Fruit fly (Drosophila melanogaster) whole organism, embryonic: ENCODE measurements around the gene CG32075.
A peak's percentile ranks its signal among the peaks of the same experiment; 100 is the strongest.

Source experiments
- Awh ChIP-seq: fragments of 200-800 bp; sonication (Bioruptor generic); IDR thresholded peaks from 2 replicates; pipeline ENCODE4, ENCODE4 v1.3.6; 2022; ENCODE audit warnings: missing biosample characterization, missing genetic modification characterization
- BEAF-32 ChIP-seq: fragments of 200-800 bp; sonication (Bioruptor generic); optimal IDR thresholded peaks from 3 replicates; lab custom pipeline; 2017; ENCODE audit warnings: missing biosample characterization, missing genetic modification characterization, mild to moderate bottlenecking, moderate library complexity, missing genetic modification reagents
- Bteb2 ChIP-seq: fragments of 200-800 bp; sonication (Bioruptor generic); optimal IDR thresholded peaks from 2 replicates; lab custom pipeline; 2016; ENCODE audit warnings: missing biosample characterization, missing genetic modification characterization
- CG12744 ChIP-seq: fragments of 200-800 bp; sonication (Bioruptor generic); optimal IDR thresholded peaks from 2 replicates; lab custom pipeline; 2016; ENCODE audit warnings: missing biosample characterization, missing genetic modification characterization
- CG15073 ChIP-seq: fragments of 200-800 bp; sonication (Bioruptor generic); optimal IDR thresholded peaks from 2 replicates; lab custom pipeline; 2016; ENCODE audit warnings: missing biosample characterization, missing genetic modification characterization
- CG17328 ChIP-seq: fragments of 200-800 bp; sonication (Bioruptor generic); IDR thresholded peaks from 2 replicates; pipeline ENCODE4 v1.3.6; 2022; ENCODE audit warnings: missing biosample characterization, missing genetic modification characterization
- CG2116 ChIP-seq: fragments of 200-800 bp; sonication (Bioruptor generic); optimal IDR thresholded peaks from 3 replicates; lab custom pipeline; 2018; ENCODE audit warnings: missing biosample characterization, mild to moderate bottlenecking, missing genetic modification characterization
- CG2202 ChIP-seq: fragments of 200-800 bp; sonication (Bioruptor generic); optimal IDR thresholded peaks from 2 replicates; lab custom pipeline; 2018; ENCODE audit warnings: missing biosample characterization, mild to moderate bottlenecking, missing genetic modification characterization
- CG30020 ChIP-seq: fragments of 200-800 bp; optimal IDR thresholded peaks from 2 replicates; lab custom pipeline; 2019; ENCODE audit warnings: missing biosample characterization, mild to moderate bottlenecking, missing genetic modification characterization, moderate library complexity
- CG31365 ChIP-seq: fragments of 200-800 bp; sonication (Bioruptor generic); optimal IDR thresholded peaks from 2 replicates; lab custom pipeline; 2018; ENCODE audit warnings: missing biosample characterization, mild to moderate bottlenecking, missing genetic modification characterization
- CG3163 ChIP-seq: fragments of 200-800 bp; sonication (Bioruptor generic); optimal IDR thresholded peaks from 3 replicates; lab custom pipeline; 2016; ENCODE audit warnings: missing biosample characterization, missing genetic modification characterization
- CG33557 ChIP-seq: fragments of 200-800 bp; sonication (Bioruptor generic); optimal IDR thresholded peaks from 2 replicates; lab custom pipeline; 2019; ENCODE audit warnings: missing biosample characterization, mild to moderate bottlenecking, missing genetic modification characterization, moderate library complexity
- CG3995 ChIP-seq: fragments of 200-800 bp; sonication (Bioruptor generic); optimal IDR thresholded peaks from 3 replicates; lab custom pipeline; 2016; ENCODE audit warnings: missing biosample characterization, missing genetic modification characterization
- CG42726 ChIP-seq: fragments of 200-800 bp; sonication (Bioruptor generic); IDR thresholded peaks from 2 replicates; pipeline ENCODE4 v1.3.6; 2022; ENCODE audit warnings: missing biosample characterization, missing genetic modification characterization; ENCODE audit not compliant: partially characterized antibody
- CG4707 ChIP-seq: fragments of 200-800 bp; sonication (Bioruptor generic); optimal IDR thresholded peaks from 2 replicates; lab custom pipeline; 2018; ENCODE audit warnings: missing biosample characterization, mild to moderate bottlenecking, missing genetic modification characterization, moderate library complexity
- CG5245 ChIP-seq: fragments of 200-800 bp; sonication (Bioruptor generic); optimal IDR thresholded peaks from 3 replicates; lab custom pipeline; 2016; ENCODE audit warnings: missing biosample characterization, missing genetic modification characterization
- CG6813 ChIP-seq: fragments of 200-800 bp; sonication (Bioruptor generic); optimal IDR thresholded peaks from 2 replicates; lab custom pipeline; 2017; ENCODE audit warnings: missing biosample characterization, missing genetic modification characterization, mild to moderate bottlenecking, moderate library complexity, missing genetic modification reagents
- CG7357 ChIP-seq: fragments of 200-800 bp; sonication (Bioruptor generic); IDR thresholded peaks from 3 replicates; pipeline ENCODE4 v1.3.6; 2022; ENCODE audit warnings: missing biosample characterization, missing genetic modification characterization
- CG7556 ChIP-seq: fragments of 200-800 bp; sonication (Bioruptor generic); optimal IDR thresholded peaks from 2 replicates; lab custom pipeline; 2017; ENCODE audit warnings: missing biosample characterization, mild to moderate bottlenecking, missing genetic modification characterization
- CG8388 ChIP-seq: fragments of 200-800 bp; sonication (Bioruptor generic); optimal IDR thresholded peaks from 2 replicates; lab custom pipeline; 2019; ENCODE audit warnings: missing biosample characterization, mild to moderate bottlenecking, missing genetic modification characterization, moderate library complexity
- D19A ChIP-seq: fragments of 200-800 bp; optimal IDR thresholded peaks from 3 replicates; lab custom pipeline; 2019; ENCODE audit warnings: missing biosample characterization, mild to moderate bottlenecking, missing genetic modification characterization, moderate library complexity
- Hey ChIP-seq: fragments of 200-800 bp; sonication (Bioruptor generic); optimal IDR thresholded peaks from 3 replicates; lab custom pipeline; 2018; ENCODE audit warnings: missing biosample characterization, mild to moderate bottlenecking, missing genetic modification characterization
- Mad ChIP-seq: fragments of 200-800 bp; sonication (Bioruptor generic); optimal IDR thresholded peaks from 2 replicates; lab custom pipeline; 2016; ENCODE audit warnings: missing biosample characterization, missing genetic modification characterization
- Mes4 ChIP-seq: fragments of 200-800 bp; sonication (Bioruptor generic); optimal IDR thresholded peaks from 2 replicates; lab custom pipeline; 2016; ENCODE audit warnings: missing biosample characterization, missing genetic modification characterization
- Stat92E ChIP-seq, 3 experiments: fragments of >200 bp in 2 of 3; fragments of 200-800 bp in 1 of 3; sonication (Bioruptor generic) in 1 of 3; optimal IDR thresholded peaks; 2 replicates each; lab custom pipeline; 2017 to 2019; ENCODE audit warnings: missing biosample characterization in 3 of 3, missing genetic modification characterization in 3 of 3, mild to moderate bottlenecking in 1 of 3, moderate library complexity in 1 of 3
- Tbp ChIP-seq: fragments of >200 bp; optimal IDR thresholded peaks from 2 replicates; lab custom pipeline; 2018; ENCODE audit warnings: missing biosample characterization, missing genetic modification characterization
- Trl ChIP-seq, 3 experiments: fragments of >200 bp in 2 of 3; fragments of 200-800 bp in 1 of 3; sonication (Bioruptor generic) in 1 of 3; optimal IDR thresholded peaks; 2 replicates in 1 of 3; 3 replicates in 2 of 3; lab custom pipeline; 2016 to 2017; ENCODE audit warnings: missing biosample characterization in 1 of 3, missing genetic modification characterization in 1 of 3
- ab ChIP-seq: fragments of 200-800 bp; sonication (Bioruptor generic); optimal IDR thresholded peaks from 2 replicates; lab custom pipeline; 2016; ENCODE audit warnings: missing biosample characterization, missing genetic modification characterization
- az2 ChIP-seq: fragments of 200-800 bp; sonication (Bioruptor generic); optimal IDR thresholded peaks from 3 replicates; lab custom pipeline; 2016; ENCODE audit warnings: missing biosample characterization, missing genetic modification characterization
- bcd ChIP-seq: fragments of 200-800 bp; sonication (Bioruptor generic); optimal IDR thresholded peaks from 2 replicates; lab custom pipeline; 2017; ENCODE audit warnings: missing biosample characterization, mild to moderate bottlenecking, missing genetic modification characterization
- croc ChIP-seq: fragments of 200-800 bp; sonication (Bioruptor generic); conservative IDR thresholded peaks from 3 replicates; pipeline ENCODE4 v1.3.6; 2022; ENCODE audit warnings: missing biosample characterization, missing genetic modification characterization
- dimm ChIP-seq: fragments of 200-800 bp; sonication (Bioruptor generic); IDR thresholded peaks from 2 replicates; pipeline ENCODE4 v1.3.6; 2022; ENCODE audit warnings: missing biosample characterization, missing genetic modification characterization
- exex ChIP-seq: fragments of 200-800 bp; sonication (Bioruptor generic); optimal IDR thresholded peaks from 4 replicates; lab custom pipeline; 2018; ENCODE audit warnings: missing biosample characterization, mild to moderate bottlenecking, missing genetic modification characterization, moderate library complexity
- fd96Cb ChIP-seq: fragments of 200-800 bp; sonication (Bioruptor generic); optimal IDR thresholded peaks from 2 replicates; lab custom pipeline; 2018; ENCODE audit warnings: missing biosample characterization, mild to moderate bottlenecking, missing genetic modification characterization, moderate library complexity
- hth ChIP-seq: fragments of >200 bp; optimal IDR thresholded peaks from 2 replicates; lab custom pipeline; 2017; ENCODE audit warnings: inconsistent platforms
- jing ChIP-seq: fragments of 200-800 bp; sonication (Bioruptor generic); optimal IDR thresholded peaks from 2 replicates; lab custom pipeline; 2018; ENCODE audit warnings: missing biosample characterization, mild to moderate bottlenecking, missing genetic modification characterization
- lab ChIP-seq: fragments of 200-800 bp; sonication (Bioruptor generic); optimal IDR thresholded peaks from 3 replicates; lab custom pipeline; 2017; ENCODE audit warnings: missing biosample characterization, missing genetic modification characterization, mild to moderate bottlenecking, moderate library complexity, missing genetic modification reagents
- phol ChIP-seq: fragments of 200-800 bp; sonication (Bioruptor generic); optimal IDR thresholded peaks from 3 replicates; lab custom pipeline; 2018; ENCODE audit warnings: missing biosample characterization, mild to moderate bottlenecking, missing genetic modification characterization, moderate library complexity
- salm ChIP-seq: fragments of 200-800 bp; sonication (Bioruptor generic); optimal IDR thresholded peaks from 2 replicates; lab custom pipeline; 2018; ENCODE audit warnings: missing biosample characterization, mild to moderate bottlenecking, missing genetic modification characterization
- sens ChIP-seq: fragments of 200-800 bp; sonication (Bioruptor generic); peaks from one replicate; lab custom pipeline; 2016; ENCODE audit warnings: missing biosample characterization, missing genetic modification characterization
- seq ChIP-seq: fragments of 200-800 bp; sonication (Bioruptor generic); IDR thresholded peaks from 2 replicates; pipeline ENCODE4 v1.3.6; 2022; ENCODE audit warnings: missing biosample characterization, missing genetic modification characterization
- sr ChIP-seq: fragments of 200-800 bp; sonication (Bioruptor generic); IDR thresholded peaks from 3 replicates; pipeline ENCODE4 v1.3.6; 2022; ENCODE audit warnings: missing biosample characterization, missing genetic modification characterization
- stwl ChIP-seq: fragments of 200-800 bp; sonication (Bioruptor generic); optimal IDR thresholded peaks from 3 replicates; lab custom pipeline; 2018; ENCODE audit warnings: missing biosample characterization, mild to moderate bottlenecking, missing genetic modification characterization, moderate library complexity
- tna ChIP-seq: fragments of 200-800 bp; sonication (Bioruptor generic); IDR thresholded peaks from 2 replicates; pipeline ENCODE4 v1.3.6; 2022; ENCODE audit warnings: missing biosample characterization, missing genetic modification characterization; ENCODE audit not compliant: partially characterized antibody
- twi ChIP-seq: fragments of 200-800 bp; optimal IDR thresholded peaks from 2 replicates; lab custom pipeline; 2019; ENCODE audit warnings: missing biosample characterization, mild to moderate bottlenecking, missing genetic modification characterization, moderate library complexity

CG32075 gene

dm6 chr3L:11096195-11096908 lies 31.6 kb upstream of the CG32075 start, which contains the start of the genes CG46439, Iyd and CG33947 (continued):
- no peak for TF ChIP-seq croc (GFP tag; lab: Robert Waterston, UW)
- TF ChIP-seq Trl (optimal IDR thresholded peaks at IDR 0.05; lab: Kevin White, UChicago): peak; percentile 89 to 92
- peak; percentile 60 for TF ChIP-seq Trl (GFP tag; optimal IDR thresholded peaks at IDR 0.05; lab: Kevin White, UChicago)
- no peak for TF ChIP-seq CG8388
- no peak for TF ChIP-seq BEAF-32 (GFP tag; lab: Kevin White, UChicago)
- TF ChIP-seq CG7556 (GFP tag; lab: Kevin White, UChicago): peak; percentile 24
- no peak for TF ChIP-seq jing (GFP tag; lab: Kevin White, UChicago)
- no peak for TF ChIP-seq Hey (tag; lab: Kevin White, UChicago)
- TF ChIP-seq stwl (tag; lab: Kevin White, UChicago): peak; percentile 70
- peak; percentile 32 for TF ChIP-seq exex
- no peak for TF ChIP-seq Mad (GFP tag; lab: Kevin White, UChicago)
- no peak for TF ChIP-seq CG3163 (GFP tag; lab: Kevin White, UChicago)
- no peak for TF ChIP-seq dimm (GFP tag; lab: Robert Waterston, UW)
- TF ChIP-seq CG31365 (tag; lab: Kevin White, UChicago): no peak
- no peak for TF ChIP-seq CG15073 (GFP tag; lab: Kevin White, UChicago)
- no peak for TF ChIP-seq CG30020 (tag; lab: Kevin White, UChicago)
- no peak for TF ChIP-seq salm (tag; lab: Kevin White, UChicago)
- TF ChIP-seq Tbp: no peak
- no peak for TF ChIP-seq Stat92E (GFP tag; optimal IDR thresholded peaks at IDR 0.05; lab: Kevin White, UChicago)
- no peak for TF ChIP-seq Mes4 (GFP tag; lab: Kevin White, UChicago)
- no peak for TF ChIP-seq hth
- no peak for TF ChIP-seq ab (GFP tag; lab: Kevin White, UChicago)
- TF ChIP-seq CG3995 (GFP tag; lab: Kevin White, UChicago): peak; percentile 2
- TF ChIP-seq sens (GFP tag; lab: Kevin White, UChicago): peak; percentile 82
- no peak for TF ChIP-seq bcd (GFP tag; lab: Kevin White, UChicago)
- TF ChIP-seq CG42726 (GFP tag; lab: Robert Waterston, UW): no peak
- no peak for TF ChIP-seq az2
- TF ChIP-seq twi (tag; lab: Kevin White, UChicago): no peak
- peak; percentile 37 for TF ChIP-seq CG2116
- no peak for TF ChIP-seq tna
- TF ChIP-seq seq (GFP tag; lab: Robert Waterston, UW): no peak
- no peak for TF ChIP-seq CG4707
- no peak for TF ChIP-seq CG5245 (GFP tag; lab: Kevin White, UChicago)
- no peak for TF ChIP-seq D19A (tag; lab: Kevin White, UChicago)
- TF ChIP-seq CG12744: no peak
- TF ChIP-seq fd96Cb (tag; lab: Kevin White, UChicago): no peak
- no peak for TF ChIP-seq CG33557 (GFP tag; lab: Kevin White, UChicago)
- TF ChIP-seq sr (GFP tag; lab: Robert Waterston, UW): no peak
- TF ChIP-seq Bteb2: no peak
- TF ChIP-seq CG17328 (GFP tag; lab: Robert Waterston, UW): no peak
- TF ChIP-seq lab: peak; percentile 35
- TF ChIP-seq CG6813 (GFP tag; lab: Kevin White, UChicago): no peak
- TF ChIP-seq Awh: no peak
- no peak for TF ChIP-seq phol (tag; lab: Kevin White, UChicago)
- TF ChIP-seq CG2202 (tag; lab: Kevin White, UChicago): no peak
- no peak for TF ChIP-seq CG7357 (GFP tag; lab: Robert Waterston, UW)
- TF ChIP-seq, all 482 proteins: peak for 108
